Fruit fly (Drosophila melanogaster) whole organism, embryonic: ENCODE data around the gene CG17929.

Source experiments
- ATbp ChIP-seq: fragments of 200-800 bp; sonication (Bioruptor generic); optimal IDR thresholded peaks from 2 replicates; lab custom pipeline; 2017; ENCODE audit warnings: missing biosample characterization, mild to moderate bottlenecking, missing genetic modification characterization, missing genetic modification reagents
- Awh ChIP-seq: fragments of 200-800 bp; sonication (Bioruptor generic); IDR thresholded peaks from 2 replicates; pipeline ENCODE4, ENCODE4 v1.3.6; 2022; ENCODE audit warnings: missing biosample characterization, missing genetic modification characterization
- CG13424 ChIP-seq: fragments of 200-800 bp; sonication (Bioruptor generic); optimal IDR thresholded peaks from 2 replicates; lab custom pipeline; 2019; ENCODE audit warnings: missing biosample characterization, mild to moderate bottlenecking, missing genetic modification characterization, moderate library complexity
- CG13624 ChIP-seq: fragments of 200-800 bp; sonication (Bioruptor generic); optimal IDR thresholded peaks from 2 replicates; lab custom pipeline; 2016; ENCODE audit warnings: missing biosample characterization, missing genetic modification characterization
- CG15601 ChIP-seq: fragments of 200-800 bp; sonication (Bioruptor generic); optimal IDR thresholded peaks from 3 replicates; lab custom pipeline; 2019; ENCODE audit warnings: missing biosample characterization, mild to moderate bottlenecking, missing genetic modification characterization, moderate library complexity
- CG17361 ChIP-seq: fragments of 200-800 bp; sonication (Bioruptor generic); IDR thresholded peaks from 3 replicates; pipeline ENCODE4 v1.3.6; 2022; ENCODE audit warnings: missing biosample characterization, missing genetic modification characterization
- CG17802 ChIP-seq: fragments of 200-800 bp; sonication (Bioruptor generic); optimal IDR thresholded peaks from 2 replicates; lab custom pipeline; 2018; ENCODE audit warnings: missing biosample characterization, mild to moderate bottlenecking, missing genetic modification characterization, moderate library complexity
- CG17829 ChIP-seq: fragments of 200-800 bp; optimal IDR thresholded peaks from 2 replicates; lab custom pipeline; 2019; ENCODE audit warnings: missing biosample characterization, mild to moderate bottlenecking, missing genetic modification characterization, moderate library complexity
- CG1792 ChIP-seq: fragments of 200-800 bp; sonication (Bioruptor generic); optimal IDR thresholded peaks from 2 replicates; lab custom pipeline; 2016; ENCODE audit warnings: missing biosample characterization, missing genetic modification characterization
- CG18599 ChIP-seq: fragments of 200-800 bp; sonication (Bioruptor generic); optimal IDR thresholded peaks from 3 replicates; lab custom pipeline; 2017; ENCODE audit warnings: missing biosample characterization, missing genetic modification characterization, mild to moderate bottlenecking, moderate library complexity, missing genetic modification reagents
- CG18619 ChIP-seq: fragments of 200-800 bp; sonication (Bioruptor generic); optimal IDR thresholded peaks from 3 replicates; lab custom pipeline; 2017; ENCODE audit warnings: missing biosample characterization, mild to moderate bottlenecking, missing genetic modification characterization
- CG6813 ChIP-seq: fragments of 200-800 bp; sonication (Bioruptor generic); optimal IDR thresholded peaks from 2 replicates; lab custom pipeline; 2017; ENCODE audit warnings: missing biosample characterization, missing genetic modification characterization, mild to moderate bottlenecking, moderate library complexity, missing genetic modification reagents
- CG7839 ChIP-seq: fragments of 200-800 bp; sonication (Bioruptor generic); optimal IDR thresholded peaks from 3 replicates; lab custom pipeline; 2018; ENCODE audit warnings: missing biosample characterization, mild to moderate bottlenecking, missing genetic modification characterization, moderate library complexity
- CG8359 ChIP-seq: fragments of 200-800 bp; sonication (Bioruptor generic); optimal IDR thresholded peaks from 2 replicates; lab custom pipeline; 2017; ENCODE audit warnings: missing biosample characterization, mild to moderate bottlenecking, missing genetic modification characterization, borderline replicate concordance
- CG8478 ChIP-seq: fragments of >200 bp; optimal IDR thresholded peaks from 2 replicates; lab custom pipeline; 2018
- E2f1 ChIP-seq: fragments of 200-800 bp; sonication (Bioruptor generic); IDR thresholded peaks from 2 replicates; pipeline ENCODE4 v1.3.6; 2022; ENCODE audit warnings: missing biosample characterization, missing genetic modification characterization
- MTF-1 ChIP-seq: fragments of 200-800 bp; sonication (Bioruptor generic); optimal IDR thresholded peaks from 2 replicates; lab custom pipeline; 2018; ENCODE audit warnings: missing biosample characterization, mild to moderate bottlenecking, missing genetic modification characterization, borderline replicate concordance
- NfI ChIP-seq: fragments of 200-800 bp; sonication (Bioruptor generic); optimal IDR thresholded peaks from 3 replicates; lab custom pipeline; 2018; ENCODE audit warnings: missing biosample characterization, mild to moderate bottlenecking, missing genetic modification characterization, moderate library complexity
- Oli ChIP-seq: fragments of 200-800 bp; sonication (Bioruptor generic); optimal IDR thresholded peaks from 2 replicates; lab custom pipeline; 2018; ENCODE audit warnings: missing biosample characterization, mild to moderate bottlenecking, missing genetic modification characterization, moderate library complexity
- Opbp ChIP-seq: fragments of 200-800 bp; sonication (Bioruptor generic); IDR thresholded peaks from 3 replicates; pipeline ENCODE4 v1.3.6; 2022; ENCODE audit warnings: missing biosample characterization, missing genetic modification characterization; ENCODE audit not compliant: partially characterized antibody
- Pdp1 ChIP-seq, 2 experiments: fragments of 200-800 bp; sonication (Bioruptor generic); optimal IDR thresholded peaks; 3 replicates each; lab custom pipeline; 2016; ENCODE audit warnings: missing biosample characterization in 2 of 2, missing genetic modification characterization in 2 of 2, mild to moderate bottlenecking in 1 of 2, moderate library complexity in 1 of 2
- Scr ChIP-seq: fragments of 200-800 bp; sonication (Bioruptor generic); IDR thresholded peaks from 2 replicates; pipeline ENCODE4 v1.3.6; 2022; ENCODE audit warnings: missing biosample characterization, missing genetic modification characterization; ENCODE audit not compliant: partially characterized antibody
- Six4 ChIP-seq: fragments of 200-800 bp; sonication (Bioruptor generic); optimal IDR thresholded peaks from 2 replicates; lab custom pipeline; 2016; ENCODE audit warnings: missing biosample characterization, missing genetic modification characterization
- ase ChIP-seq: fragments of 200-800 bp; sonication (Bioruptor generic); IDR thresholded peaks from 3 replicates; pipeline ENCODE4 v1.3.6; 2022; ENCODE audit warnings: missing biosample characterization, missing genetic modification characterization
- bab2 ChIP-seq: fragments of 200-800 bp; sonication (Bioruptor generic); optimal IDR thresholded peaks from 2 replicates; lab custom pipeline; 2016; ENCODE audit warnings: missing biosample characterization, missing genetic modification characterization
- bcd ChIP-seq: fragments of 200-800 bp; sonication (Bioruptor generic); optimal IDR thresholded peaks from 2 replicates; lab custom pipeline; 2017; ENCODE audit warnings: missing biosample characterization, mild to moderate bottlenecking, missing genetic modification characterization
- bowl ChIP-seq: fragments of 200-800 bp; sonication (Bioruptor generic); IDR thresholded peaks from 2 replicates; pipeline ENCODE4 v1.3.6; 2022; ENCODE audit warnings: missing biosample characterization, missing genetic modification characterization
- chinmo ChIP-seq: fragments of 200-800 bp; sonication (Bioruptor generic); IDR thresholded peaks from 4 replicates; pipeline ENCODE4 v1.3.6; 2022; ENCODE audit warnings: missing biosample characterization, missing genetic modification characterization; ENCODE audit not compliant: partially characterized antibody
- dm ChIP-seq: fragments of 200-800 bp; sonication (Bioruptor generic); optimal IDR thresholded peaks from 3 replicates; lab custom pipeline; 2016; ENCODE audit warnings: missing biosample characterization, missing genetic modification characterization
- dmrt11E ChIP-seq: fragments of 200-800 bp; sonication (Bioruptor generic); optimal IDR thresholded peaks from 3 replicates; lab custom pipeline; 2018; ENCODE audit warnings: missing biosample characterization, mild to moderate bottlenecking, missing genetic modification characterization, moderate library complexity
- esg ChIP-seq: fragments of 200-800 bp; sonication (Bioruptor generic); conservative IDR thresholded peaks from 2 replicates; pipeline ENCODE4 v1.3.6; 2022; ENCODE audit warnings: missing biosample characterization, missing genetic modification characterization
- grn ChIP-seq: fragments of 200-800 bp; sonication (Bioruptor generic); optimal IDR thresholded peaks from 3 replicates; lab custom pipeline; 2017; ENCODE audit warnings: missing biosample characterization, missing genetic modification characterization
- h ChIP-seq: fragments of >200 bp; optimal IDR thresholded peaks from 2 replicates; lab custom pipeline; 2017
- hb ChIP-seq: fragments of 200-800 bp; sonication (Bioruptor generic); IDR thresholded peaks from 3 replicates; pipeline ENCODE4 v1.3.6; 2022; ENCODE audit warnings: missing biosample characterization, missing genetic modification characterization; ENCODE audit not compliant: partially characterized antibody
- hkb ChIP-seq, 2 experiments: fragments of 200-800 bp in 1 of 2; fragments of >200 bp in 1 of 2; sonication (Bioruptor generic) in 1 of 2; IDR thresholded peaks in 1 of 2; optimal IDR thresholded peaks in 1 of 2; 2 replicates each; pipeline versions ENCODE4 v1.3.6 to Lab custom; 2017 to 2022; ENCODE audit warnings: missing biosample characterization in 1 of 2, missing genetic modification characterization in 1 of 2
- insv ChIP-seq, 2 experiments: fragments of 200-800 bp; sonication (Bioruptor generic); optimal IDR thresholded peaks; 3 replicates each; lab custom pipeline; 2016 to 2018; ENCODE audit warnings: missing biosample characterization in 2 of 2, missing genetic modification characterization in 2 of 2
- mld ChIP-seq: fragments of 200-800 bp; sonication (Bioruptor generic); IDR thresholded peaks from 3 replicates; pipeline ENCODE4 v1.3.6; 2022; ENCODE audit warnings: missing biosample characterization, missing genetic modification characterization; ENCODE audit not compliant: partially characterized antibody
- odd ChIP-seq: fragments of 200-800 bp; sonication (Bioruptor generic); optimal IDR thresholded peaks from 2 replicates; lab custom pipeline; 2017; ENCODE audit warnings: missing biosample characterization, mild to moderate bottlenecking, missing genetic modification characterization
- org-1 ChIP-seq: fragments of 200-800 bp; sonication (Bioruptor generic); optimal IDR thresholded peaks from 2 replicates; lab custom pipeline; 2017; ENCODE audit warnings: missing biosample characterization, missing genetic modification characterization
- pho ChIP-seq: fragments of 200-800 bp; sonication (Bioruptor generic); optimal IDR thresholded peaks from 2 replicates; lab custom pipeline; 2016; ENCODE audit warnings: missing biosample characterization, missing genetic modification characterization
- shn ChIP-seq: fragments of 200-800 bp; sonication (Bioruptor generic); optimal IDR thresholded peaks from 3 replicates; lab custom pipeline; 2016; ENCODE audit warnings: missing biosample characterization, missing genetic modification characterization
- so ChIP-seq: fragments of 200-800 bp; sonication (Bioruptor generic); IDR thresholded peaks from 3 replicates; pipeline ENCODE4 v1.3.6; 2022; ENCODE audit warnings: missing biosample characterization, missing genetic modification characterization
- sob ChIP-seq: fragments of 200-800 bp; sonication (Bioruptor generic); IDR thresholded peaks from 2 replicates; pipeline ENCODE4 v1.3.6; 2022; ENCODE audit warnings: missing biosample characterization, missing genetic modification characterization
- sqz ChIP-seq: fragments of 200-800 bp; sonication (Bioruptor generic); optimal IDR thresholded peaks from 3 replicates; lab custom pipeline; 2018; ENCODE audit warnings: missing biosample characterization, mild to moderate bottlenecking, missing genetic modification characterization
- tin ChIP-seq: fragments of 200-800 bp; sonication (Bioruptor generic); optimal IDR thresholded peaks from 3 replicates; lab custom pipeline; 2016; ENCODE audit warnings: missing biosample characterization, missing genetic modification characterization
- tll ChIP-seq, 2 experiments: fragments of 200-800 bp in 1 of 2; fragments of >200 bp in 1 of 2; sonication (Bioruptor generic) in 1 of 2; optimal IDR thresholded peaks; 2 replicates each; lab custom pipeline; 2017 to 2019; ENCODE audit warnings: missing biosample characterization in 2 of 2, missing genetic modification characterization in 2 of 2, mild to moderate bottlenecking in 1 of 2, moderate library complexity in 1 of 2
- trem ChIP-seq: fragments of 200-800 bp; optimal IDR thresholded peaks from 3 replicates; lab custom pipeline; 2019; ENCODE audit warnings: missing biosample characterization, mild to moderate bottlenecking, missing genetic modification characterization, moderate library complexity
- trh ChIP-seq: fragments of 200-800 bp; sonication (Bioruptor generic); optimal IDR thresholded peaks from 2 replicates; lab custom pipeline; 2016; ENCODE audit warnings: missing biosample characterization, missing genetic modification characterization

Gene CG17929

DNA sequence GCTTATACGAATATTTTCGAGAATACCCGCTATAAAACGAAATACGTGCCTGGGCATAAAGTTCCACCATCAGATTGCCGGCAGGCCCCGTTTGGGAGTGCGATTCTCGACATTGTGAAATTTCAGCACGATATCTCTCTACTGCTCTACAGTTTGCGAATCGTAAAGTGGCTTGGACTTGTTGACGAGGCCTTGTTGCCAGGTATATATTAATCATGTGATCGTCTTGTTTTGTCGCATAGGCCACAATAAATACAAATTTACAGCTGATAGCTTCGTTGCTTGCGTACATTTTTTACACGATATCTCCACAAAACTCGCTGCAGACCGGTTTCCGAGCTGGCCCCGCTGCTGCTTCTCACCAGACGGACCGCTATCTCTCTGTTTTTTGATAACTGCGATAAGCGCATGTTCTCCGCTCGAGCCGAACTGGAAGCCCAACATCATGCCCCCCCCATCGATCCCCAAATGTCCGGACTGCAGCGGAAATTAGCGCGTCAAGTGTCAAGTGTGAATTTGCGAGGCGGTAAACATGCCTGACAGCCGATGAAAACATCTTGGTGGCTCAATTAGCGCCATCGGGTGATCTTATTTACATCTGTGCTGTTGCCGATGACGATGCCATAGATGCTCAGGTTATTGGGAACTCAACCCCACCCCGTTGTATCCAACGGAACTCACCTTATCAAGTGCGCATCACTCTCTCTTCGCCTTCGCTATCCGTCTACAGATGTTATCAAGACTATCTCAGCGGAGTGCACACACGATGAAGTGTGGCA lies 15.8 kb upstream of the CG17929 start (continued):
- TF ChIP-seq Pdp1 (GFP tag; optimal IDR thresholded peaks at IDR 0.05; lab: Kevin White, UChicago), result peak; percentile 2 to 34
- no peak for TF ChIP-seq ATbp (GFP tag; lab: Kevin White, UChicago)
- no peak for TF ChIP-seq tin (GFP tag; lab: Kevin White, UChicago)
- TF ChIP-seq hkb (optimal IDR thresholded peaks at IDR 0.05; lab: Kevin White, UChicago), result no peak
- TF ChIP-seq hkb (GFP tag; IDR thresholded peaks at IDR 0.05; lab: Robert Waterston, UW), result no peak; the same call in 1 of the 2 replicates
- TF ChIP-seq Six4 (GFP tag; lab: Kevin White, UChicago), result no peak
- peak; percentile 38 for TF ChIP-seq shn (GFP tag; lab: Kevin White, UChicago)
- no peak for TF ChIP-seq mld (GFP tag; lab: Robert Waterston, UW)
- TF ChIP-seq ase (GFP tag; lab: Robert Waterston, UW), result 0 out of 3 replicates have a peak, but pooled peaks have one; percentile 24
- TF ChIP-seq E2f1 (GFP tag; lab: Robert Waterston, UW), result peak; percentile 47; the same call in 1 of the 2 replicates
- no peak for TF ChIP-seq CG17802 (tag; lab: Kevin White, UChicago)
- no peak for TF ChIP-seq esg (GFP tag; lab: Robert Waterston, UW)
- peak; percentile 12 for TF ChIP-seq bab2 (GFP tag; lab: Kevin White, UChicago)
- TF ChIP-seq insv (GFP tag; optimal IDR thresholded peaks at IDR 0.05; lab: Kevin White, UChicago), result no peak
- TF ChIP-seq tll (GFP tag; optimal IDR thresholded peaks at IDR 0.05; lab: Kevin White, UChicago), result no peak
- no peak for TF ChIP-seq CG17361 (GFP tag; lab: Robert Waterston, UW)
- TF ChIP-seq h (lab: Kevin White, UChicago), result no peak
- peak; percentile 70 for TF ChIP-seq grn (GFP tag; lab: Kevin White, UChicago)
- TF ChIP-seq dmrt11E (tag; lab: Kevin White, UChicago), result no peak
- no peak for TF ChIP-seq org-1
- no peak for TF ChIP-seq CG15601
- TF ChIP-seq trem (tag; lab: Kevin White, UChicago), result no peak
- TF ChIP-seq CG13424 (tag; lab: Kevin White, UChicago), result no peak
- TF ChIP-seq so (GFP tag; lab: Robert Waterston, UW), result peak; percentile 61; the same call in 1 of the 3 replicates
- no peak for TF ChIP-seq Opbp
- no peak for TF ChIP-seq CG13624 (GFP tag; lab: Kevin White, UChicago)
- no peak for TF ChIP-seq pho (GFP tag; lab: Kevin White, UChicago)
- TF ChIP-seq bcd (GFP tag; lab: Kevin White, UChicago), result peak; percentile 6
- TF ChIP-seq CG8478 (lab: Kevin White, UChicago), result no peak
- TF ChIP-seq trh, result no peak
- TF ChIP-seq dm (GFP tag; lab: Kevin White, UChicago), result no peak
- TF ChIP-seq CG8359, result no peak
- TF ChIP-seq chinmo (GFP tag; lab: Robert Waterston, UW), result peak; percentile 69; the same call in 1 of the 4 replicates
- TF ChIP-seq NfI (GFP tag; lab: Kevin White, UChicago), result no peak
- TF ChIP-seq odd (GFP tag; lab: Kevin White, UChicago), result no peak
- TF ChIP-seq CG6813 (GFP tag; lab: Kevin White, UChicago), result no peak
- peak; percentile 35 for TF ChIP-seq CG7839 (tag; lab: Kevin White, UChicago)
- TF ChIP-seq bowl (GFP tag; lab: Robert Waterston, UW), result no peak
- TF ChIP-seq CG17829 (tag; lab: Kevin White, UChicago), result no peak
- peak; percentile 13 for TF ChIP-seq CG1792 (GFP tag; lab: Kevin White, UChicago)
- TF ChIP-seq CG18599 (GFP tag; lab: Kevin White, UChicago), result peak; percentile 33
- TF ChIP-seq Scr (GFP tag; lab: Robert Waterston, UW), result no peak
- no peak for TF ChIP-seq MTF-1 (GFP tag; lab: Kevin White, UChicago)
- no peak for TF ChIP-seq sqz (GFP tag; lab: Kevin White, UChicago)
- peak; percentile 45; the same call in 1 of the 2 replicates for TF ChIP-seq sob (GFP tag; lab: Robert Waterston, UW)
- TF ChIP-seq Oli, result peak; percentile 14
- TF ChIP-seq Awh (GFP tag; lab: Robert Waterston, UW), result 0 out of 2 replicates have a peak, but pooled peaks have one; percentile 43
- TF ChIP-seq CG18619 (GFP tag; lab: Kevin White, UChicago), result no peak
- TF ChIP-seq hb (GFP tag; lab: Robert Waterston, UW), result no peak
